Fruit fly (Drosophila melanogaster) whole organism, embryonic: Measurements from ENCODE around the gene CAH7.

ENCODE experiments used
- B-H1 ChIP-seq: fragments of 200-800 bp; sonication (Bioruptor generic); IDR thresholded peaks from 3 replicates; pipeline ENCODE4 v1.3.6; 2022; ENCODE audit warnings: missing biosample characterization, missing genetic modification characterization
- C15 ChIP-seq: fragments of 200-800 bp; sonication (Bioruptor generic); IDR thresholded peaks from 3 replicates; pipeline ENCODE4 v1.3.6; 2022; ENCODE audit warnings: missing biosample characterization, missing genetic modification characterization
- CG10209 ChIP-seq: fragments of 200-800 bp; sonication (Bioruptor generic); optimal IDR thresholded peaks from 3 replicates; lab custom pipeline; 2017; ENCODE audit warnings: missing biosample characterization, mild to moderate bottlenecking, missing genetic modification characterization, missing genetic modification reagents
- CG11085 ChIP-seq: fragments of 200-800 bp; sonication (Bioruptor generic); IDR thresholded peaks from 2 replicates; pipeline ENCODE4 v1.3.6; 2022; ENCODE audit warnings: missing biosample characterization, missing genetic modification characterization
- CG11456 ChIP-seq: fragments of 200-800 bp; sonication (Bioruptor generic); IDR thresholded peaks from 3 replicates; pipeline ENCODE4 v1.3.6; 2022; ENCODE audit warnings: missing biosample characterization, missing genetic modification characterization
- CG12071 ChIP-seq: fragments of 200-800 bp; sonication (Bioruptor generic); optimal IDR thresholded peaks from 3 replicates; lab custom pipeline; 2018; ENCODE audit warnings: missing biosample characterization, mild to moderate bottlenecking, missing genetic modification characterization
- CG12155 ChIP-seq: fragments of 200-800 bp; sonication (Bioruptor generic); optimal IDR thresholded peaks from 3 replicates; lab custom pipeline; 2016; ENCODE audit warnings: missing biosample characterization, missing genetic modification characterization
- CG12219 ChIP-seq: fragments of 200-800 bp; sonication (Bioruptor generic); optimal IDR thresholded peaks from 3 replicates; lab custom pipeline; 2018; ENCODE audit warnings: missing biosample characterization, mild to moderate bottlenecking, missing genetic modification characterization
- CG1233 ChIP-seq: fragments of 200-800 bp; sonication (Bioruptor generic); optimal IDR thresholded peaks from 4 replicates; lab custom pipeline; 2018; ENCODE audit warnings: missing biosample characterization, mild to moderate bottlenecking, missing genetic modification characterization
- CG15073 ChIP-seq: fragments of 200-800 bp; sonication (Bioruptor generic); optimal IDR thresholded peaks from 2 replicates; lab custom pipeline; 2016; ENCODE audit warnings: missing biosample characterization, missing genetic modification characterization
- CG1603 ChIP-seq: fragments of 200-800 bp; sonication (Bioruptor generic); optimal IDR thresholded peaks from 2 replicates; lab custom pipeline; 2019; ENCODE audit warnings: missing biosample characterization, mild to moderate bottlenecking, missing genetic modification characterization, moderate library complexity
- CG16815 ChIP-seq: fragments of 200-800 bp; sonication (Bioruptor generic); optimal IDR thresholded peaks from 3 replicates; lab custom pipeline; 2017; ENCODE audit warnings: missing biosample characterization, mild to moderate bottlenecking, missing genetic modification characterization
- CG17328 ChIP-seq: fragments of 200-800 bp; sonication (Bioruptor generic); IDR thresholded peaks from 2 replicates; pipeline ENCODE4 v1.3.6; 2022; ENCODE audit warnings: missing biosample characterization, missing genetic modification characterization
- CG17361 ChIP-seq: fragments of 200-800 bp; sonication (Bioruptor generic); IDR thresholded peaks from 3 replicates; pipeline ENCODE4 v1.3.6; 2022; ENCODE audit warnings: missing biosample characterization, missing genetic modification characterization
- CG18764 ChIP-seq: fragments of 200-800 bp; sonication (Bioruptor generic); optimal IDR thresholded peaks from 3 replicates; lab custom pipeline; 2016; ENCODE audit warnings: missing biosample characterization, missing genetic modification characterization
- CG3065 ChIP-seq: fragments of 200-800 bp; sonication (Bioruptor generic); optimal IDR thresholded peaks from 2 replicates; lab custom pipeline; 2016; ENCODE audit warnings: missing biosample characterization, missing genetic modification characterization
- CG31365 ChIP-seq: fragments of 200-800 bp; sonication (Bioruptor generic); optimal IDR thresholded peaks from 2 replicates; lab custom pipeline; 2018; ENCODE audit warnings: missing biosample characterization, mild to moderate bottlenecking, missing genetic modification characterization
- CG31388 ChIP-seq: fragments of 200-800 bp; sonication (Bioruptor generic); optimal IDR thresholded peaks from 2 replicates; lab custom pipeline; 2016; ENCODE audit warnings: missing biosample characterization, missing genetic modification characterization
- CG3838 ChIP-seq: fragments of 200-800 bp; sonication (Bioruptor generic); optimal IDR thresholded peaks from 3 replicates; lab custom pipeline; 2016; ENCODE audit warnings: missing biosample characterization, missing genetic modification characterization
- CG5245 ChIP-seq: fragments of 200-800 bp; sonication (Bioruptor generic); optimal IDR thresholded peaks from 3 replicates; lab custom pipeline; 2016; ENCODE audit warnings: missing biosample characterization, missing genetic modification characterization
- CG7987 ChIP-seq: fragments of 200-800 bp; sonication (Bioruptor generic); optimal IDR thresholded peaks from 2 replicates; lab custom pipeline; 2018; ENCODE audit warnings: missing biosample characterization, mild to moderate bottlenecking, missing genetic modification characterization, moderate library complexity
- CG8359 ChIP-seq: fragments of 200-800 bp; sonication (Bioruptor generic); optimal IDR thresholded peaks from 2 replicates; lab custom pipeline; 2017; ENCODE audit warnings: missing biosample characterization, mild to moderate bottlenecking, missing genetic modification characterization, borderline replicate concordance
- CG8388 ChIP-seq: fragments of 200-800 bp; sonication (Bioruptor generic); optimal IDR thresholded peaks from 2 replicates; lab custom pipeline; 2019; ENCODE audit warnings: missing biosample characterization, mild to moderate bottlenecking, missing genetic modification characterization, moderate library complexity
- CG8765 ChIP-seq: fragments of 200-800 bp; sonication (Bioruptor generic); IDR thresholded peaks from 2 replicates; pipeline ENCODE4 v1.3.6; 2022; ENCODE audit warnings: missing biosample characterization, missing genetic modification characterization
- CkIIα-i1 ChIP-seq: fragments of 200-800 bp; sonication (Bioruptor generic); IDR thresholded peaks from 2 replicates; pipeline ENCODE4 v1.3.6; 2022; ENCODE audit warnings: missing biosample characterization, missing genetic modification characterization
- CoRest ChIP-seq: fragments of 200-800 bp; sonication (Bioruptor generic); optimal IDR thresholded peaks from 3 replicates; lab custom pipeline; 2018; ENCODE audit warnings: missing biosample characterization, mild to moderate bottlenecking, missing genetic modification characterization, moderate library complexity
- Dbx ChIP-seq: fragments of 200-800 bp; sonication (Bioruptor generic); IDR thresholded peaks from 3 replicates; pipeline ENCODE4 v1.3.6; 2022; ENCODE audit warnings: missing biosample characterization, missing genetic modification characterization
- Fer1 ChIP-seq: fragments of 200-800 bp; sonication (Bioruptor generic); optimal IDR thresholded peaks from 2 replicates; lab custom pipeline; 2017; ENCODE audit warnings: missing biosample characterization, mild to moderate bottlenecking, missing genetic modification characterization
- Fer3 ChIP-seq: fragments of 200-800 bp; sonication (Bioruptor generic); optimal IDR thresholded peaks from 2 replicates; lab custom pipeline; 2018; ENCODE audit warnings: missing biosample characterization, mild to moderate bottlenecking, missing genetic modification characterization, moderate library complexity
- HLHmδ ChIP-seq: fragments of 200-800 bp; sonication (Bioruptor generic); optimal IDR thresholded peaks from 2 replicates; lab custom pipeline; 2018; ENCODE audit warnings: missing biosample characterization, mild to moderate bottlenecking, missing genetic modification characterization, moderate library complexity
- NK7.1 ChIP-seq: fragments of 200-800 bp; sonication (Bioruptor generic); optimal IDR thresholded peaks from 3 replicates; lab custom pipeline; 2016; ENCODE audit warnings: missing biosample characterization, missing genetic modification characterization
- Sox102F ChIP-seq: fragments of 200-800 bp; sonication (Bioruptor generic); optimal IDR thresholded peaks from 2 replicates; lab custom pipeline; 2018; ENCODE audit warnings: missing biosample characterization, mild to moderate bottlenecking, missing genetic modification characterization, moderate library complexity
- Trl ChIP-seq, 3 experiments: fragments of >200 bp in 2 of 3; fragments of 200-800 bp in 1 of 3; sonication (Bioruptor generic) in 1 of 3; optimal IDR thresholded peaks; 2 replicates in 1 of 3; 3 replicates in 2 of 3; lab custom pipeline; 2016 to 2017; ENCODE audit warnings: missing biosample characterization in 1 of 3, missing genetic modification characterization in 1 of 3
- abd-A ChIP-seq: fragments of 200-800 bp; sonication (Bioruptor generic); optimal IDR thresholded peaks from 3 replicates; lab custom pipeline; 2019; ENCODE audit warnings: missing biosample characterization, mild to moderate bottlenecking, missing genetic modification characterization, moderate library complexity
- ase ChIP-seq: fragments of 200-800 bp; sonication (Bioruptor generic); IDR thresholded peaks from 3 replicates; pipeline ENCODE4 v1.3.6; 2022; ENCODE audit warnings: missing biosample characterization, missing genetic modification characterization
- ato ChIP-seq: fragments of 200-800 bp; sonication (Bioruptor generic); IDR thresholded peaks from 2 replicates; pipeline ENCODE4 v1.3.6; 2022; ENCODE audit warnings: missing biosample characterization, missing genetic modification characterization; ENCODE audit not compliant: partially characterized antibody
- cad ChIP-seq: fragments of >200 bp; optimal IDR thresholded peaks from 2 replicates; lab custom pipeline; 2017; ENCODE audit warnings: missing biosample characterization, missing genetic modification characterization
- cato ChIP-seq: fragments of 200-800 bp; sonication (Bioruptor generic); optimal IDR thresholded peaks from 2 replicates; lab custom pipeline; 2016; ENCODE audit warnings: missing biosample characterization, missing genetic modification characterization, borderline replicate concordance
- crol ChIP-seq: fragments of 200-800 bp; sonication (Bioruptor generic); IDR thresholded peaks from 2 replicates; pipeline ENCODE4 v1.3.6; 2022; ENCODE audit warnings: missing biosample characterization, missing genetic modification characterization
- dan ChIP-seq: fragments of 200-800 bp; sonication (Bioruptor generic); IDR thresholded peaks from 2 replicates; pipeline ENCODE4 v1.3.6; 2022; ENCODE audit warnings: missing biosample characterization, missing genetic modification characterization
- dm ChIP-seq: fragments of 200-800 bp; sonication (Bioruptor generic); optimal IDR thresholded peaks from 3 replicates; lab custom pipeline; 2016; ENCODE audit warnings: missing biosample characterization, missing genetic modification characterization
- eve ChIP-seq, 2 experiments: fragments of >200 bp; optimal IDR thresholded peaks; 2 replicates each; lab custom pipeline; 2017; ENCODE audit warnings: missing biosample characterization in 2 of 2, missing genetic modification characterization in 2 of 2
- fd96Cb ChIP-seq: fragments of 200-800 bp; sonication (Bioruptor generic); optimal IDR thresholded peaks from 2 replicates; lab custom pipeline; 2018; ENCODE audit warnings: missing biosample characterization, mild to moderate bottlenecking, missing genetic modification characterization, moderate library complexity
- hth ChIP-seq: fragments of >200 bp; optimal IDR thresholded peaks from 2 replicates; lab custom pipeline; 2017; ENCODE audit warnings: inconsistent platforms
- kni ChIP-seq: fragments of 200-800 bp; sonication (Bioruptor generic); optimal IDR thresholded peaks from 3 replicates; lab custom pipeline; 2017; ENCODE audit warnings: mild to moderate bottlenecking, missing biosample characterization, missing genetic modification reagents, missing genetic modification characterization
- mld ChIP-seq: fragments of 200-800 bp; sonication (Bioruptor generic); IDR thresholded peaks from 3 replicates; pipeline ENCODE4 v1.3.6; 2022; ENCODE audit warnings: missing biosample characterization, missing genetic modification characterization; ENCODE audit not compliant: partially characterized antibody
- otp ChIP-seq: fragments of 200-800 bp; sonication (Bioruptor generic); IDR thresholded peaks from 3 replicates; pipeline ENCODE4, ENCODE4 v1.3.6; 2022; ENCODE audit warnings: missing biosample characterization, missing genetic modification characterization
- stc ChIP-seq: fragments of 200-800 bp; sonication (Bioruptor generic); IDR thresholded peaks from 2 replicates; pipeline ENCODE4 v1.3.6; 2022; ENCODE audit warnings: missing biosample characterization, missing genetic modification characterization
- tll ChIP-seq, 2 experiments: fragments of 200-800 bp in 1 of 2; fragments of >200 bp in 1 of 2; sonication (Bioruptor generic) in 1 of 2; optimal IDR thresholded peaks; 2 replicates each; lab custom pipeline; 2017 to 2019; ENCODE audit warnings: missing biosample characterization in 2 of 2, missing genetic modification characterization in 2 of 2, mild to moderate bottlenecking in 1 of 2, moderate library complexity in 1 of 2
- usp ChIP-seq: fragments of >200 bp; optimal IDR thresholded peaks from 2 replicates; lab custom pipeline; 2017; ENCODE audit warnings: missing biosample characterization, missing genetic modification characterization

CAH7 gene

dm6 chr3R:10153957-10154685 is 42.1 kb downstream of the CAH7 start:
- TF ChIP-seq CG16815 (GFP tag; lab: Kevin White, UChicago), result no peak
- TF ChIP-seq CG5245 (GFP tag; lab: Kevin White, UChicago), result peak; percentile 6
- peak; percentile 33 for TF ChIP-seq Fer1 (GFP tag; lab: Kevin White, UChicago)
- TF ChIP-seq CG31365 (tag; lab: Kevin White, UChicago), result no peak
- no peak for TF ChIP-seq kni (GFP tag; lab: Kevin White, UChicago)
- no peak for TF ChIP-seq CG11456
- TF ChIP-seq dan (GFP tag; lab: Robert Waterston, UW), result no peak
- no peak for TF ChIP-seq ato
- no peak for TF ChIP-seq mld (GFP tag; lab: Robert Waterston, UW)
- no peak for TF ChIP-seq C15
- TF ChIP-seq CkIIα-i1 (GFP tag; lab: Robert Waterston, UW), result no peak
- no peak for TF ChIP-seq usp (GFP tag; lab: Kevin White, UChicago)
- peak; percentile 22 for TF ChIP-seq CG8388
- TF ChIP-seq CG1603 (tag; lab: Kevin White, UChicago), result peak; percentile 65
- no peak for TF ChIP-seq hth
- no peak for TF ChIP-seq CG8359 (GFP tag; lab: Kevin White, UChicago)
- no peak for TF ChIP-seq CG12155 (GFP tag; lab: Kevin White, UChicago)
- no peak for TF ChIP-seq tll (GFP tag; optimal IDR thresholded peaks at IDR 0.05; lab: Kevin White, UChicago)
- TF ChIP-seq CG12071 (GFP tag; lab: Kevin White, UChicago), result no peak
- peak; percentile 28 for TF ChIP-seq CoRest
- TF ChIP-seq CG1233, result no peak
- no peak for TF ChIP-seq CG3838 (GFP tag; lab: Kevin White, UChicago)
- TF ChIP-seq crol (GFP tag; lab: Robert Waterston, UW), result no peak
- TF ChIP-seq CG17328 (GFP tag; lab: Robert Waterston, UW), result peak; percentile 65
- TF ChIP-seq B-H1, result peak; percentile 54; the same call in 2 of the 3 replicates
- no peak for TF ChIP-seq Fer3 (tag; lab: Kevin White, UChicago)
- no peak for TF ChIP-seq CG7987 (GFP tag; lab: Kevin White, UChicago)
- TF ChIP-seq CG8765, result no peak
- no peak for TF ChIP-seq CG3065
- TF ChIP-seq fd96Cb (tag; lab: Kevin White, UChicago), result no peak
- TF ChIP-seq Dbx (GFP tag; lab: Robert Waterston, UW), result no peak
- TF ChIP-seq cato, result no peak
- TF ChIP-seq Trl (optimal IDR thresholded peaks at IDR 0.05; lab: Kevin White, UChicago), result no peak
- TF ChIP-seq Trl (GFP tag; optimal IDR thresholded peaks at IDR 0.05; lab: Kevin White, UChicago), result no peak
- peak; percentile 13; the same call in 1 of the 3 replicates for TF ChIP-seq ase (GFP tag; lab: Robert Waterston, UW)
- TF ChIP-seq CG31388 (GFP tag; lab: Kevin White, UChicago), result no peak
- TF ChIP-seq CG18764, result no peak
- no peak for TF ChIP-seq dm (GFP tag; lab: Kevin White, UChicago)
- TF ChIP-seq HLHmδ (GFP tag; lab: Kevin White, UChicago), result no peak
- peak; percentile 58 for TF ChIP-seq Sox102F
- TF ChIP-seq otp (GFP tag; lab: Robert Waterston, UW), result 0 out of 3 replicates have a peak, but pooled peaks have one; percentile 10
- TF ChIP-seq CG15073, result no peak
- TF ChIP-seq abd-A, result no peak
- TF ChIP-seq NK7.1, result no peak
- TF ChIP-seq cad (GFP tag; lab: Kevin White, UChicago), result no peak
- TF ChIP-seq CG11085, result no peak
- TF ChIP-seq CG10209 (GFP tag; lab: Kevin White, UChicago), result no peak
- no peak for TF ChIP-seq eve (GFP tag; optimal IDR thresholded peaks at IDR 0.05; lab: Kevin White, UChicago)
- peak; percentile 15 for TF ChIP-seq CG12219 (GFP tag; lab: Kevin White, UChicago)
- peak; percentile 24; the same call in 1 of the 2 replicates for TF ChIP-seq stc
- no peak for TF ChIP-seq CG17361 (GFP tag; lab: Robert Waterston, UW)
